Worm (Caenorhabditis elegans) whole organism, late embryonic: ENCODE data around the gene K10D2.5.

Experiments used
- ceh-30 ChIP-seq: fragments of 150-350 bp; optimal IDR thresholded peaks from 2 replicates; lab custom pipeline; 2014; ENCODE audit warnings: missing biosample characterization, missing genetic modification characterization
- hlh-30 ChIP-seq: sonication (generic microtip); optimal IDR thresholded peaks from 2 replicates; lab custom pipeline; 2017; ENCODE audit warnings: antibody characterized with exemption, missing genetic modification characterization, missing compliant biosample characterization; ENCODE audit not compliant: insufficient read depth
- nhr-11 ChIP-seq: fragments of 150-350 bp; optimal IDR thresholded peaks from 2 replicates; lab custom pipeline; 2014; ENCODE audit warnings: missing biosample characterization, missing genetic modification characterization
- odd-2 ChIP-seq: sonication (generic microtip); optimal IDR thresholded peaks from 2 replicates; lab custom pipeline; 2017; ENCODE audit warnings: antibody characterized with exemption, mild to moderate bottlenecking, missing genetic modification characterization, missing compliant biosample characterization
- pha-4 ChIP-seq: fragments of 150-350 bp; optimal IDR thresholded peaks from 2 replicates; lab custom pipeline; 2018; ENCODE audit warnings: missing biosample characterization, missing genetic modification reagents, missing genetic modification characterization
- zip-5 ChIP-seq: sonication (generic microtip); optimal IDR thresholded peaks from 2 replicates; lab custom pipeline; 2016; ENCODE audit warnings: missing genetic modification characterization, missing compliant biosample characterization

ce11 chrIII:5137099-5137498 lies 35.4 kb upstream of the K10D2.5 start:
- TF ChIP-seq odd-2 (tag; lab: Kevin White, UChicago) (no peak), pha-4 (no peak), zip-5 (no peak), ceh-30 (tag; lab: Kevin White, UChicago) (no peak), hlh-30 (tag; lab: Kevin White, UChicago) (no peak), nhr-11 (no peak)
